Worm (Caenorhabditis elegans): ENCODE results near the gene vha-9.

DNA sequence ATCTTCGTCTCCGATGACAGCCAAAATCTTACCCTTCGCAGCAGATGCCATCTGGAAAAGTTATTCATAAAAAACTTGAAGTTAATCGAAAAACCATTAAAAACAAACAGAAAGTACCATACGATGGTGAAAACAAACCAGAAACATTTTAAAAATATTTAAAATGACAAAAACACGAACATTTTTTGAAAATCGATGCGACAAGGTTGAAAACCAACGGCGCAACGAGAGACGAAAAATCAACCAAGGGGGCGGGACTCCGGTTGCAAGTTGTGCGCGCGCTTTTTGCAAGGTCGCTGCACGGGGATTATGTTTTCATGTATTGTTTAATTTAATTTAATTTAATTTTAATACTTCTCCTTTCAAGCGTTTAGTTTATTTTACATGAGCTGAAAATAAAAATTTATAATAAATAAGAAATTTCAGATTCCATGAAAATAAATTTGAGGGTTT, at the start of gene vha-9:
- TF ChIP-seq hsf-1 (GFP tag; IDR thresholded peaks at IDR 0.05) (no peak), lir-1 (GFP tag; conservative IDR thresholded peaks at IDR 0.05) (no peak), F57C9.4 (tag; optimal IDR thresholded peaks at IDR 0.05) (no peak), lin-35 (GFP tag; optimal IDR thresholded peaks at IDR 0.05) (peak in 1 of 3 experiments; percentile 26), unc-62 (GFP tag; optimal IDR thresholded peaks at IDR 0.05) (no peak), ets-4 (GFP tag; optimal IDR thresholded peaks at IDR 0.05) (no peak), lin-40 (tag; optimal IDR thresholded peaks at IDR 0.05) (peak; percentile 44), tbp1 (GFP tag; optimal IDR thresholded peaks at IDR 0.05) (peak; percentile 61), T07F8.4 (tag; optimal IDR thresholded peaks at IDR 0.05) (no peak), atf-7 (tag; optimal IDR thresholded peaks at IDR 0.05) (no peak), ama-1 (optimal IDR thresholded peaks at IDR 0.05) (no peak), ama-1 (GFP tag; optimal IDR thresholded peaks at IDR 0.05) (no peak), nfya-1 (tag; optimal IDR thresholded peaks at IDR 0.05; ENCODE audit: borderline replicate concordance, insufficient read depth) (no peak), akir-1 (GFP tag; optimal IDR thresholded peaks at IDR 0.05) (no peak)
